Fruit fly (Drosophila melanogaster): ENCODE data around the gene CG18823.
A peak's percentile ranks its signal among the peaks of the same experiment; 100 is the strongest.

dm6 chrX:940580-941184 is 49.6 kb upstream of the CG18823 start, which contains the start of the genes CG3704 and mus81:
- peak; percentile 27 for TF ChIP-seq Dll (optimal IDR thresholded peaks at IDR 0.05)
- no peak for TF ChIP-seq CG8478 (optimal IDR thresholded peaks at IDR 0.05)
- TF ChIP-seq pan (optimal IDR thresholded peaks at IDR 0.05), result no peak
- no peak for TF ChIP-seq EcR (GFP tag; optimal IDR thresholded peaks at IDR 0.05)
- TF ChIP-seq psq (optimal IDR thresholded peaks at IDR 0.05), result no peak
- TF ChIP-seq usp (GFP tag; optimal IDR thresholded peaks at IDR 0.05), result no peak
